Worm (Caenorhabditis elegans) whole organism, mixed stage, embryonic: Measurements from ENCODE around the gene ZK686.1.

Experiments used
- M03D4.4 ChIP-seq: sonication (generic microtip); optimal IDR thresholded peaks from 2 replicates; lab custom pipeline; 2017; ENCODE audit warnings: mild to moderate bottlenecking, missing genetic modification characterization, missing compliant biosample characterization
- ceh-43 ChIP-seq: fragments of 200-800 bp; sonication (Bioruptor generic); optimal IDR thresholded peaks from 2 replicates; lab custom pipeline; 2018; ENCODE audit warnings: mild to moderate bottlenecking, missing genetic modification characterization, moderate library complexity, missing compliant biosample characterization
- ceh-83 ChIP-seq: fragments of 200-800 bp; sonication (Bioruptor generic); optimal IDR thresholded peaks from 2 replicates; lab custom pipeline; 2018; ENCODE audit warnings: mild to moderate bottlenecking, missing genetic modification characterization, missing compliant biosample characterization
- ces-1 ChIP-seq: fragments of 150-350 bp; optimal IDR thresholded peaks from 2 replicates; lab custom pipeline; 2014; ENCODE audit warnings: missing biosample characterization, missing genetic modification reagents, missing genetic modification characterization
- cnd-1 ChIP-seq: fragments of 200-800 bp; sonication (Bioruptor generic); optimal IDR thresholded peaks from 2 replicates; lab custom pipeline; 2018; ENCODE audit warnings: mild to moderate bottlenecking, missing genetic modification characterization, missing compliant biosample characterization
- drap-1 ChIP-seq: fragments of 200-800 bp; sonication (Bioruptor generic); optimal IDR thresholded peaks from 3 replicates; lab custom pipeline; 2018; ENCODE audit warnings: mild to moderate bottlenecking, missing genetic modification characterization, missing compliant biosample characterization
- elt-1 ChIP-seq: sonication (generic microtip); optimal IDR thresholded peaks from 2 replicates; lab custom pipeline; 2017; ENCODE audit warnings: missing genetic modification characterization, mild to moderate bottlenecking, missing compliant biosample characterization, antibody characterized with exemption, moderate library complexity, borderline replicate concordance; ENCODE audit not compliant: insufficient read depth
- flh-1 ChIP-seq: fragments of 200-800 bp; sonication (Bioruptor generic); optimal IDR thresholded peaks from 2 replicates; lab custom pipeline; 2018; ENCODE audit warnings: mild to moderate bottlenecking, missing genetic modification characterization, moderate library complexity, missing compliant biosample characterization
- hlh-1 ChIP-seq: fragments of 150-350 bp; optimal IDR thresholded peaks from 2 replicates; lab custom pipeline; 2014; ENCODE audit warnings: missing biosample characterization, missing genetic modification reagents, missing genetic modification characterization
- lin-13 ChIP-seq: fragments of 150-350 bp; optimal IDR thresholded peaks from 2 replicates; lab custom pipeline; 2014; ENCODE audit warnings: missing biosample characterization, missing genetic modification characterization
- lin-32 ChIP-seq: fragments of 200-800 bp; sonication (Bioruptor generic); optimal IDR thresholded peaks from 2 replicates; lab custom pipeline; 2018; ENCODE audit warnings: mild to moderate bottlenecking, missing genetic modification characterization, missing compliant biosample characterization
- lsy-2 ChIP-seq: fragments of 150-350 bp; optimal IDR thresholded peaks from 2 replicates; lab custom pipeline; 2014; ENCODE audit warnings: missing biosample characterization, missing genetic modification characterization
- mab-5 ChIP-seq: fragments of 150-350 bp; optimal IDR thresholded peaks from 2 replicates; lab custom pipeline; 2014; ENCODE audit warnings: missing biosample characterization, missing genetic modification characterization
- mep-1 ChIP-seq: fragments of 150-350 bp; optimal IDR thresholded peaks from 2 replicates; lab custom pipeline; 2017; ENCODE audit warnings: missing biosample characterization, missing genetic modification reagents, missing genetic modification characterization, inconsistent platforms
- mls-2 ChIP-seq: sonication (generic microtip); optimal IDR thresholded peaks from 2 replicates; lab custom pipeline; 2016; ENCODE audit warnings: mild to moderate bottlenecking, missing genetic modification characterization, moderate library complexity, missing compliant biosample characterization
- nhr-12 ChIP-seq: fragments of 150-350 bp; optimal IDR thresholded peaks from 2 replicates; lab custom pipeline; 2014; ENCODE audit warnings: missing biosample characterization, missing genetic modification characterization
- nhr-2 ChIP-seq: fragments of 150-350 bp; optimal IDR thresholded peaks from 2 replicates; lab custom pipeline; 2014; ENCODE audit warnings: missing biosample characterization, missing genetic modification characterization
- nhr-28 ChIP-seq: fragments of 150-350 bp; optimal IDR thresholded peaks from 2 replicates; lab custom pipeline; 2014; ENCODE audit warnings: missing biosample characterization, missing genetic modification characterization
- pha-4 ChIP-seq: fragments of 150-350 bp; optimal IDR thresholded peaks from 2 replicates; lab custom pipeline; 2018; ENCODE audit warnings: missing biosample characterization, missing genetic modification reagents, missing genetic modification characterization
- sem-2 ChIP-seq: fragments of 200-800 bp; sonication (Bioruptor generic); optimal IDR thresholded peaks from 2 replicates; lab custom pipeline; 2018; ENCODE audit warnings: mild to moderate bottlenecking, missing genetic modification characterization, missing compliant biosample characterization
- snpc-4 ChIP-seq: fragments of 150-350 bp; optimal IDR thresholded peaks from 2 replicates; lab custom pipeline; 2014; ENCODE audit warnings: missing biosample characterization, missing genetic modification characterization
- sptf-1 ChIP-seq: sonication (generic microtip); optimal IDR thresholded peaks from 2 replicates; lab custom pipeline; 2017; ENCODE audit warnings: mild to moderate bottlenecking, missing genetic modification characterization, moderate library complexity, missing compliant biosample characterization
- tbx-8 ChIP-seq: fragments of 200-800 bp; sonication (Bioruptor generic); optimal IDR thresholded peaks from 2 replicates; lab custom pipeline; 2018; ENCODE audit warnings: mild to moderate bottlenecking, missing genetic modification characterization, moderate library complexity, missing compliant biosample characterization
- unc-120 ChIP-seq: sonication (generic microtip); optimal IDR thresholded peaks from 2 replicates; lab custom pipeline; 2017; ENCODE audit warnings: missing genetic modification characterization, missing compliant biosample characterization; ENCODE audit not compliant: poor library complexity, severe bottlenecking
- unc-62 ChIP-seq: fragments of 150-350 bp; optimal IDR thresholded peaks from 2 replicates; lab custom pipeline; 2014; ENCODE audit warnings: missing biosample characterization, missing genetic modification reagents, missing genetic modification characterization
- zip-8 ChIP-seq: fragments of 150-350 bp; optimal IDR thresholded peaks from 2 replicates; lab custom pipeline; 2014; ENCODE audit warnings: missing biosample characterization, missing genetic modification characterization

Gene ZK686.1

ce11 chrIII:7768963-7769362 lies 4.0 kb upstream of the ZK686.1 start, which contains the start of gene ZK686.3:
Gene ZK686.3 (minus strand): TSS chrIII:7769063.
- TF ChIP-seq nhr-28 (tag; lab: Kevin White, UChicago) = no peak
- TF ChIP-seq lin-32 (GFP tag; lab: Kevin White, UChicago) = no peak
- no peak for TF ChIP-seq hlh-1 (tag; lab: Kevin White, UChicago)
- TF ChIP-seq tbx-8 (GFP tag; lab: Kevin White, UChicago) = no peak
- no peak for TF ChIP-seq ceh-43 (GFP tag; lab: Kevin White, UChicago)
- TF ChIP-seq M03D4.4 = no peak
- TF ChIP-seq elt-1 (tag; lab: Kevin White, UChicago) = no peak
- no peak for TF ChIP-seq flh-1
- no peak for TF ChIP-seq mep-1 (tag; lab: Kevin White, UChicago)
- TF ChIP-seq mab-5 (tag; lab: Kevin White, UChicago) = no peak
- no peak for TF ChIP-seq sem-2 (GFP tag; lab: Kevin White, UChicago)
- no peak for TF ChIP-seq ces-1 (GFP tag; lab: Kevin White, UChicago)
- TF ChIP-seq unc-120 (tag; lab: Kevin White, UChicago) = no peak

- TF ChIP-seq tbx-8 (GFP tag; lab: Kevin White, UChicago) (no peak), unc-120 (tag; lab: Kevin White, UChicago) (peak; percentile 45), nhr-28 (tag; lab: Kevin White, UChicago) (no peak), cnd-1 (tag; lab: Kevin White, UChicago) (no peak), lsy-2 (peak; percentile 93), lin-13 (tag; lab: Kevin White, UChicago) (no peak), mls-2 (tag; lab: Kevin White, UChicago) (no peak), hlh-1 (tag; lab: Kevin White, UChicago) (no peak)
- TF ChIP-seq, all 35 proteins: peak for 2
Observed at ce11 chrIII:7769965-7770364, 3.0 kb upstream of the ZK686.1 start, which contains the start of gene snu-23. Gene snu-23 (minus strand): TSS chrIII:7770120.

- peak; percentile 10 for TF ChIP-seq sptf-1 (tag; lab: Kevin White, UChicago)
- TF ChIP-seq lin-13 (tag; lab: Kevin White, UChicago) = peak; percentile 59
- peak; percentile 69 for TF ChIP-seq lsy-2
Observed at ce11 chrIII:7770986-7771385, 1.9 kb upstream of the ZK686.1 start.

- TF ChIP-seq drap-1 (GFP tag; lab: Kevin White, UChicago) (no peak), ceh-43 (GFP tag; lab: Kevin White, UChicago) (no peak), nhr-28 (tag; lab: Kevin White, UChicago) (no peak), cnd-1 (tag; lab: Kevin White, UChicago) (no peak)
- TF ChIP-seq, all 35 proteins: peak for 0
Observed at ce11 chrIII:7773791-7774190, 857 bp downstream of the ZK686.1 start.

- no peak for TF ChIP-seq drap-1 (GFP tag; lab: Kevin White, UChicago)
- TF ChIP-seq M03D4.4 = no peak
- TF ChIP-seq snpc-4 (tag; lab: Kevin White, UChicago) = no peak
- TF ChIP-seq elt-1 (tag; lab: Kevin White, UChicago) = no peak
- TF ChIP-seq pha-4 (tag; lab: Kevin White, UChicago) = no peak
- TF ChIP-seq zip-8 (tag; lab: Kevin White, UChicago) = no peak
Observed at ce11 chrIII:7775983-7776440, 3.1 kb downstream of the ZK686.1 start, which contains the start of gene bath-15. Gene bath-15 (minus strand): TSS chrIII:7776033.

ce11 chrIII:7778530-7778929 lies 5.6 kb downstream of the ZK686.1 start:
- TF ChIP-seq nhr-2 (tag; lab: Kevin White, UChicago) (peak; percentile 48), hlh-1 (tag; lab: Kevin White, UChicago) (peak; percentile 88), elt-1 (tag; lab: Kevin White, UChicago) (no peak), unc-62 (GFP tag; lab: Kevin White, UChicago) (peak; percentile 78), lin-32 (GFP tag; lab: Kevin White, UChicago) (no peak), lsy-2 (peak; percentile 88), mab-5 (tag; lab: Kevin White, UChicago) (peak; percentile 94), ceh-83 (GFP tag; lab: Kevin White, UChicago) (no peak), nhr-12 (no peak)
